3 fruit fly cellular contexts compared by ENCODE assay signal in genomic region chr3L:21223268-21223667, dm6.
TF ChIP-seq lines count a peak whose summit lies in the region.

No protein-coding gene starts in this region.

- TF ChIP-seq CTCF in whole organism, embryonic (GFP tag; optimal IDR thresholded peaks at IDR 0.05; lab: Kevin White, UChicago) = no peak

TF ChIP-seq in whole organism, embryonic, 481 proteins besides CTCF, POLR2A, EP300 and RAD21 (continues in another document):
- TF ChIP-seq CG1832 (GFP tag; optimal IDR thresholded peaks at IDR 0.05; lab: Kevin White, UChicago) (no peak), Eip74EF (GFP tag; optimal IDR thresholded peaks at IDR 0.05; lab: Kevin White, UChicago) (no peak), sob (GFP tag; IDR thresholded peaks at IDR 0.05; lab: Robert Waterston, UW) (no peak), ro (GFP tag; IDR thresholded peaks at IDR 0.05; lab: Robert Waterston, UW) (no peak), insv (GFP tag; optimal IDR thresholded peaks at IDR 0.05; lab: Kevin White, UChicago) (no peak), kah (GFP tag; optimal IDR thresholded peaks at IDR 0.05; lab: Kevin White, UChicago) (no peak), CG17829 (tag; optimal IDR thresholded peaks at IDR 0.05; lab: Kevin White, UChicago) (peak; percentile 1), CG18619 (GFP tag; optimal IDR thresholded peaks at IDR 0.05; lab: Kevin White, UChicago) (no peak), CG9727 (GFP tag; optimal IDR thresholded peaks at IDR 0.05; lab: Kevin White, UChicago) (no peak), hbn (GFP tag; IDR thresholded peaks at IDR 0.05; lab: Robert Waterston, UW; ENCODE audit: partially characterized antibody) (no peak), btn (GFP tag; optimal IDR thresholded peaks at IDR 0.05; lab: Kevin White, UChicago) (no peak), lov (optimal IDR thresholded peaks at IDR 0.05; lab: Kevin White, UChicago) (no peak), lov (GFP tag; IDR thresholded peaks at IDR 0.05; lab: Robert Waterston, UW) (no peak), grau (tag; optimal IDR thresholded peaks at IDR 0.05; lab: Kevin White, UChicago) (no peak), vnd (GFP tag; IDR thresholded peaks at IDR 0.05; lab: Robert Waterston, UW; ENCODE audit: partially characterized antibody) (no peak), CG15696 (tag; optimal IDR thresholded peaks at IDR 0.05; lab: Kevin White, UChicago) (no peak), CG15011 (GFP tag; optimal IDR thresholded peaks at IDR 0.05; lab: Kevin White, UChicago) (no peak), CG11247 (GFP tag; IDR thresholded peaks at IDR 0.05; lab: Robert Waterston, UW) (no peak), CG16813 (GFP tag; IDR thresholded peaks at IDR 0.05; lab: Robert Waterston, UW; ENCODE audit: partially characterized antibody) (no peak), CG2875 (GFP tag; optimal IDR thresholded peaks at IDR 0.05; lab: Kevin White, UChicago) (no peak), CG13287 (GFP tag; IDR thresholded peaks at IDR 0.05; lab: Robert Waterston, UW; ENCODE audit: partially characterized antibody) (no peak), CG14710 (tag; optimal IDR thresholded peaks at IDR 0.05; lab: Kevin White, UChicago) (no peak), CG13775 (GFP tag; optimal IDR thresholded peaks at IDR 0.05; lab: Kevin White, UChicago) (no peak), pnt (GFP tag; optimal IDR thresholded peaks at IDR 0.05; lab: Kevin White, UChicago) (no peak), CG4854 (GFP tag; optimal IDR thresholded peaks at IDR 0.05; lab: Kevin White, UChicago) (no peak), Lim3 (GFP tag; IDR thresholded peaks at IDR 0.05; lab: Robert Waterston, UW) (no peak), CG1647 (GFP tag; optimal IDR thresholded peaks at IDR 0.05; lab: Kevin White, UChicago) (no peak), exex (tag; optimal IDR thresholded peaks at IDR 0.05; lab: Kevin White, UChicago) (no peak), CG18764 (GFP tag; optimal IDR thresholded peaks at IDR 0.05; lab: Kevin White, UChicago) (no peak), CG11093 (GFP tag; IDR thresholded peaks at IDR 0.05; lab: Robert Waterston, UW) (no peak), kay (GFP tag; optimal IDR thresholded peaks at IDR 0.05; lab: Kevin White, UChicago) (no peak), Ada2b (GFP tag; IDR thresholded peaks at IDR 0.05; lab: Robert Waterston, UW) (no peak)

TF ChIP-seq in whole organism, prepupa, 60 proteins besides CTCF, POLR2A, EP300 and RAD21 (continues in another document):
- TF ChIP-seq CG34406 (GFP tag; optimal IDR thresholded peaks at IDR 0.05; lab: Kevin White, UChicago) (no peak), Eip93F (GFP tag; optimal IDR thresholded peaks at IDR 0.05; lab: Kevin White, UChicago) (no peak), CG3032 (tag; optimal IDR thresholded peaks at IDR 0.05; lab: Kevin White, UChicago) (no peak), CG6163 (GFP tag; IDR thresholded peaks at IDR 0.05; lab: Robert Waterston, UW) (no peak), CG8319 (GFP tag; optimal IDR thresholded peaks at IDR 0.05; lab: Kevin White, UChicago) (no peak), CG4318 (GFP tag; optimal IDR thresholded peaks at IDR 0.05; lab: Kevin White, UChicago) (no peak), Blimp-1 (GFP tag; optimal IDR thresholded peaks at IDR 0.05; lab: Kevin White, UChicago) (no peak), acj6 (GFP tag; optimal IDR thresholded peaks at IDR 0.05; lab: Kevin White, UChicago) (peak; percentile 33), Eip78C (GFP tag; lab: Kevin White, UChicago) (peak; percentile 86), spab (GFP tag; optimal IDR thresholded peaks at IDR 0.05; lab: Kevin White, UChicago) (no peak), CG8119 (GFP tag; IDR thresholded peaks at IDR 0.05; lab: Robert Waterston, UW) (peak; percentile 30; the same call in 1 of the 3 replicates), lz (GFP tag; optimal IDR thresholded peaks at IDR 0.05; lab: Kevin White, UChicago) (no peak), fd85E (GFP tag; optimal IDR thresholded peaks at IDR 0.05; lab: Kevin White, UChicago) (no peak), CG6854 (GFP tag; optimal IDR thresholded peaks at IDR 0.05; lab: Kevin White, UChicago) (no peak), CG7368 (GFP tag; optimal IDR thresholded peaks at IDR 0.05; lab: Kevin White, UChicago) (no peak), Lpt (GFP tag; optimal IDR thresholded peaks at IDR 0.05; lab: Kevin White, UChicago) (peak; percentile 26), fd59A (GFP tag; optimal IDR thresholded peaks at IDR 0.05; lab: Kevin White, UChicago) (no peak), CG6808 (GFP tag; optimal IDR thresholded peaks at IDR 0.05; lab: Kevin White, UChicago) (no peak), svp (GFP tag; lab: Kevin White, UChicago) (peak; percentile 30), Ets21C (GFP tag; optimal IDR thresholded peaks at IDR 0.05; lab: Kevin White, UChicago) (no peak), vri (GFP tag; optimal IDR thresholded peaks at IDR 0.05; lab: Kevin White, UChicago) (no peak), topi (GFP tag; optimal IDR thresholded peaks at IDR 0.05; lab: Kevin White, UChicago) (no peak), Smox (GFP tag; optimal IDR thresholded peaks at IDR 0.05; lab: Kevin White, UChicago) (no peak), CG6276 (GFP tag; optimal IDR thresholded peaks at IDR 0.05; lab: Kevin White, UChicago) (peak; percentile 61), CG16779 (tag; optimal IDR thresholded peaks at IDR 0.05; lab: Kevin White, UChicago) (no peak), CG11902 (GFP tag; optimal IDR thresholded peaks at IDR 0.05; lab: Kevin White, UChicago) (no peak), net (GFP tag; optimal IDR thresholded peaks at IDR 0.05; lab: Kevin White, UChicago) (no peak), Hr4 (GFP tag; optimal IDR thresholded peaks at IDR 0.05; lab: Kevin White, UChicago) (peak; percentile 60), OdsH (GFP tag; optimal IDR thresholded peaks at IDR 0.05; lab: Kevin White, UChicago) (peak; percentile 34), CG32006 (GFP tag; optimal IDR thresholded peaks at IDR 0.05; lab: Kevin White, UChicago) (peak; percentile 57), Gug (GFP tag; IDR thresholded peaks at IDR 0.05; lab: Robert Waterston, UW) (peak; percentile 31; the same call in 1 of the 2 replicates), Hr39 (GFP tag; optimal IDR thresholded peaks at IDR 0.05; lab: Kevin White, UChicago) (no peak), dsx (GFP tag; optimal IDR thresholded peaks at IDR 0.05; lab: Kevin White, UChicago; ENCODE audit: poor library complexity, severe bottlenecking) (no peak), CG8632 (GFP tag; optimal IDR thresholded peaks at IDR 0.05; lab: Kevin White, UChicago) (no peak)

TF ChIP-seq in whole organism, pupa, 21 proteins besides CTCF, POLR2A, EP300 and RAD21:
- TF ChIP-seq CG9948 (tag; optimal IDR thresholded peaks at IDR 0.05; lab: Kevin White, UChicago) (peak; percentile 8), Pif1B (GFP tag; optimal IDR thresholded peaks at IDR 0.05; lab: Kevin White, UChicago) (no peak), CG32121 (GFP tag; IDR thresholded peaks at IDR 0.05; lab: Robert Waterston, UW) (peak; percentile 79), CG8159 (tag; optimal IDR thresholded peaks at IDR 0.05; lab: Kevin White, UChicago) (no peak), Pif1A (GFP tag; optimal IDR thresholded peaks at IDR 0.05; lab: Kevin White, UChicago) (peak; percentile 20), Snoo (tag; optimal IDR thresholded peaks at IDR 0.05; lab: Kevin White, UChicago) (no peak), EcR (GFP tag; optimal IDR thresholded peaks at IDR 0.05; lab: Kevin White, UChicago) (no peak), CG10348 (GFP tag; IDR thresholded peaks at IDR 0.05; lab: Robert Waterston, UW) (no peak), CG8301 (tag; optimal IDR thresholded peaks at IDR 0.05; lab: Kevin White, UChicago) (peak; percentile 76), CG34367 (tag; optimal IDR thresholded peaks at IDR 0.05; lab: Kevin White, UChicago) (no peak), CG4496 (GFP tag; IDR thresholded peaks at IDR 0.05; lab: Robert Waterston, UW) (peak; percentile 61; the same call in 1 of the 3 replicates), CG14655 (GFP tag; optimal IDR thresholded peaks at IDR 0.05; lab: Kevin White, UChicago) (peak; percentile 76), Ets98B (GFP tag; IDR thresholded peaks at IDR 0.05; lab: Robert Waterston, UW) (peak; percentile 52; the same call in 1 of the 2 replicates), gl (tag; optimal IDR thresholded peaks at IDR 0.05; lab: Kevin White, UChicago) (no peak)

Comparison
In these comparisons a context has a peak if more than half of its experiments do, and no peak if none do; other contexts are left out.
1. Of the 7 proteins assayed by ChIP-seq in both whole organism, embryonic and whole organism, prepupa: peak only in whole organism, embryonic: Blimp-1 and Sox102F; only in whole organism, prepupa: Gug and Lpt; in both: none; in neither: 3.